Fruit fly (Drosophila melanogaster) whole organism, embryonic: ENCODE data around the gene CG44004.

Experiments used
- ATbp ChIP-seq: fragments of 200-800 bp; sonication (Bioruptor generic); optimal IDR thresholded peaks from 2 replicates; lab custom pipeline; 2017; ENCODE audit warnings: missing biosample characterization, mild to moderate bottlenecking, missing genetic modification characterization, missing genetic modification reagents
- Adf1 ChIP-seq: fragments of 200-800 bp; sonication (Bioruptor generic); IDR thresholded peaks from 2 replicates; pipeline ENCODE4 v1.3.6; 2022; ENCODE audit warnings: missing biosample characterization, missing genetic modification characterization
- Bdp1 ChIP-seq: fragments of 200-800 bp; sonication (Bioruptor generic); optimal IDR thresholded peaks from 3 replicates; lab custom pipeline; 2016; ENCODE audit warnings: missing biosample characterization, missing genetic modification characterization
- CG10209 ChIP-seq: fragments of 200-800 bp; sonication (Bioruptor generic); optimal IDR thresholded peaks from 3 replicates; lab custom pipeline; 2017; ENCODE audit warnings: missing biosample characterization, mild to moderate bottlenecking, missing genetic modification characterization, missing genetic modification reagents
- CG10321 ChIP-seq: fragments of 200-800 bp; sonication (Bioruptor generic); IDR thresholded peaks from 2 replicates; pipeline ENCODE4 v1.3.6; 2022; ENCODE audit warnings: missing biosample characterization, missing genetic modification characterization
- CG11504 ChIP-seq: fragments of 200-800 bp; sonication (Bioruptor generic); optimal IDR thresholded peaks from 3 replicates; lab custom pipeline; 2019; ENCODE audit warnings: missing biosample characterization, mild to moderate bottlenecking, missing genetic modification characterization, moderate library complexity
- CG11695 ChIP-seq: fragments of 200-800 bp; sonication (Bioruptor generic); IDR thresholded peaks from 3 replicates; pipeline ENCODE4 v1.3.6; 2022; ENCODE audit warnings: missing biosample characterization, missing genetic modification characterization
- CG13624 ChIP-seq: fragments of 200-800 bp; sonication (Bioruptor generic); optimal IDR thresholded peaks from 2 replicates; lab custom pipeline; 2016; ENCODE audit warnings: missing biosample characterization, missing genetic modification characterization
- CG15696 ChIP-seq: fragments of 200-800 bp; sonication (Bioruptor generic); optimal IDR thresholded peaks from 2 replicates; lab custom pipeline; 2019; ENCODE audit warnings: missing biosample characterization, mild to moderate bottlenecking, missing genetic modification characterization, moderate library complexity
- CG17829 ChIP-seq: fragments of 200-800 bp; optimal IDR thresholded peaks from 2 replicates; lab custom pipeline; 2019; ENCODE audit warnings: missing biosample characterization, mild to moderate bottlenecking, missing genetic modification characterization, moderate library complexity
- CG1832 ChIP-seq: fragments of 200-800 bp; sonication (Bioruptor generic); optimal IDR thresholded peaks from 2 replicates; lab custom pipeline; 2017; ENCODE audit warnings: missing biosample characterization, mild to moderate bottlenecking, missing genetic modification characterization, inconsistent platforms
- CG18599 ChIP-seq: fragments of 200-800 bp; sonication (Bioruptor generic); optimal IDR thresholded peaks from 3 replicates; lab custom pipeline; 2017; ENCODE audit warnings: missing biosample characterization, missing genetic modification characterization, mild to moderate bottlenecking, moderate library complexity, missing genetic modification reagents
- CG2875 ChIP-seq: fragments of 200-800 bp; sonication (Bioruptor generic); optimal IDR thresholded peaks from 2 replicates; lab custom pipeline; 2017; ENCODE audit warnings: missing biosample characterization, mild to moderate bottlenecking, missing genetic modification characterization, missing genetic modification reagents
- CG3163 ChIP-seq: fragments of 200-800 bp; sonication (Bioruptor generic); optimal IDR thresholded peaks from 3 replicates; lab custom pipeline; 2016; ENCODE audit warnings: missing biosample characterization, missing genetic modification characterization
- CG34376 ChIP-seq: fragments of 200-800 bp; sonication (Bioruptor generic); optimal IDR thresholded peaks from 2 replicates; lab custom pipeline; 2018; ENCODE audit warnings: missing biosample characterization, mild to moderate bottlenecking, missing genetic modification characterization
- CG4404 ChIP-seq: fragments of 200-800 bp; sonication (Bioruptor generic); IDR thresholded peaks from 2 replicates; pipeline ENCODE4 v1.3.6; 2022; ENCODE audit warnings: missing biosample characterization, missing genetic modification characterization
- CG4820 ChIP-seq: fragments of 200-800 bp; sonication (Bioruptor generic); optimal IDR thresholded peaks from 3 replicates; lab custom pipeline; 2016; ENCODE audit warnings: missing biosample characterization, missing genetic modification characterization
- CG7839 ChIP-seq: fragments of 200-800 bp; sonication (Bioruptor generic); optimal IDR thresholded peaks from 3 replicates; lab custom pipeline; 2018; ENCODE audit warnings: missing biosample characterization, mild to moderate bottlenecking, missing genetic modification characterization, moderate library complexity
- Deaf1 ChIP-seq: fragments of 200-800 bp; optimal IDR thresholded peaks from 3 replicates; lab custom pipeline; 2019; ENCODE audit warnings: missing biosample characterization, mild to moderate bottlenecking, missing genetic modification characterization, moderate library complexity
- Dll ChIP-seq: fragments of 200-800 bp; sonication (Bioruptor generic); IDR thresholded peaks from 4 replicates; pipeline ENCODE4 v1.3.6; 2022; ENCODE audit warnings: missing biosample characterization, missing genetic modification characterization; ENCODE audit not compliant: partially characterized antibody
- Dp ChIP-seq: fragments of 200-800 bp; sonication (Bioruptor generic); optimal IDR thresholded peaks from 2 replicates; lab custom pipeline; 2018; ENCODE audit warnings: missing biosample characterization, mild to moderate bottlenecking, missing genetic modification characterization, moderate library complexity
- Drgx ChIP-seq: fragments of 200-800 bp; sonication (Bioruptor generic); IDR thresholded peaks from 2 replicates; pipeline ENCODE4 v1.3.6; 2022; ENCODE audit warnings: missing biosample characterization, missing genetic modification characterization
- E2f1 ChIP-seq: fragments of 200-800 bp; sonication (Bioruptor generic); IDR thresholded peaks from 2 replicates; pipeline ENCODE4 v1.3.6; 2022; ENCODE audit warnings: missing biosample characterization, missing genetic modification characterization
- Ets65A ChIP-seq: fragments of 200-800 bp; sonication (Bioruptor generic); peaks from one replicate; lab custom pipeline; 2016; ENCODE audit warnings: missing biosample characterization, missing genetic modification characterization
- HHEX ChIP-seq: fragments of 200-800 bp; sonication (Bioruptor generic); optimal IDR thresholded peaks from 3 replicates; lab custom pipeline; 2017; ENCODE audit warnings: missing biosample characterization, mild to moderate bottlenecking, missing genetic modification characterization, missing genetic modification reagents
- Hr78 ChIP-seq, 2 experiments: fragments of 200-800 bp in 1 of 2; fragments of >200 bp in 1 of 2; sonication (Bioruptor generic) in 1 of 2; optimal IDR thresholded peaks; 2 replicates each; lab custom pipeline; 2017 to 2019; ENCODE audit warnings: missing biosample characterization in 2 of 2, missing genetic modification characterization in 2 of 2, mild to moderate bottlenecking in 1 of 2, moderate library complexity in 1 of 2
- Meics ChIP-seq: fragments of 200-800 bp; sonication (Bioruptor generic); optimal IDR thresholded peaks from 2 replicates; lab custom pipeline; 2017; ENCODE audit warnings: missing biosample characterization, mild to moderate bottlenecking, missing genetic modification characterization
- NFAT ChIP-seq: fragments of 200-800 bp; sonication (Bioruptor generic); IDR thresholded peaks from 2 replicates; pipeline ENCODE4 v1.3.6; 2022; ENCODE audit warnings: missing biosample characterization, missing genetic modification characterization
- Optix ChIP-seq: fragments of 200-800 bp; sonication (Bioruptor generic); IDR thresholded peaks from 3 replicates; pipeline ENCODE4 v1.3.6; 2022; ENCODE audit warnings: missing biosample characterization, missing genetic modification characterization
- Six4 ChIP-seq: fragments of 200-800 bp; sonication (Bioruptor generic); optimal IDR thresholded peaks from 2 replicates; lab custom pipeline; 2016; ENCODE audit warnings: missing biosample characterization, missing genetic modification characterization
- bcd ChIP-seq: fragments of 200-800 bp; sonication (Bioruptor generic); optimal IDR thresholded peaks from 2 replicates; lab custom pipeline; 2017; ENCODE audit warnings: missing biosample characterization, mild to moderate bottlenecking, missing genetic modification characterization
- bsh ChIP-seq, 2 experiments: fragments of 200-800 bp; sonication (Bioruptor generic); optimal IDR thresholded peaks; 2 replicates each; lab custom pipeline; 2017 to 2018; ENCODE audit warnings: mild to moderate bottlenecking in 2 of 2, missing biosample characterization in 2 of 2, missing genetic modification characterization in 2 of 2, moderate library complexity in 1 of 2
- cg ChIP-seq: fragments of 200-800 bp; sonication (Bioruptor generic); optimal IDR thresholded peaks from 3 replicates; lab custom pipeline; 2019; ENCODE audit warnings: missing biosample characterization, mild to moderate bottlenecking, missing genetic modification characterization, moderate library complexity
- dan ChIP-seq: fragments of 200-800 bp; sonication (Bioruptor generic); IDR thresholded peaks from 2 replicates; pipeline ENCODE4 v1.3.6; 2022; ENCODE audit warnings: missing biosample characterization, missing genetic modification characterization
- en ChIP-seq: fragments of 200-800 bp; sonication (Bioruptor generic); optimal IDR thresholded peaks from 2 replicates; lab custom pipeline; 2016; ENCODE audit warnings: missing biosample characterization, missing genetic modification characterization
- ewg ChIP-seq: fragments of 200-800 bp; sonication (Bioruptor generic); optimal IDR thresholded peaks from 3 replicates; lab custom pipeline; 2017; ENCODE audit warnings: mild to moderate bottlenecking, missing biosample characterization, missing genetic modification reagents, missing genetic modification characterization
- gfzf ChIP-seq: fragments of 200-800 bp; sonication (Bioruptor generic); optimal IDR thresholded peaks from 2 replicates; lab custom pipeline; 2016; ENCODE audit warnings: missing biosample characterization, mild to moderate bottlenecking, missing genetic modification characterization, moderate library complexity
- hbn ChIP-seq: fragments of 200-800 bp; sonication (Bioruptor generic); IDR thresholded peaks from 2 replicates; pipeline ENCODE4 v1.3.6; 2022; ENCODE audit warnings: missing biosample characterization, missing genetic modification characterization; ENCODE audit not compliant: partially characterized antibody
- ind ChIP-seq: fragments of 200-800 bp; sonication (Bioruptor generic); optimal IDR thresholded peaks from 3 replicates; lab custom pipeline; 2016; ENCODE audit warnings: missing biosample characterization, missing genetic modification characterization
- inv ChIP-seq: fragments of 200-800 bp; sonication (Bioruptor generic); IDR thresholded peaks from 2 replicates; pipeline ENCODE4 v1.3.6; 2022; ENCODE audit warnings: missing biosample characterization, missing genetic modification characterization; ENCODE audit not compliant: partially characterized antibody
- nom ChIP-seq: fragments of 200-800 bp; sonication (Bioruptor generic); optimal IDR thresholded peaks from 2 replicates; lab custom pipeline; 2017; ENCODE audit warnings: missing biosample characterization, missing genetic modification characterization, mild to moderate bottlenecking, moderate library complexity, missing genetic modification reagents
- org-1 ChIP-seq: fragments of 200-800 bp; sonication (Bioruptor generic); optimal IDR thresholded peaks from 2 replicates; lab custom pipeline; 2017; ENCODE audit warnings: missing biosample characterization, missing genetic modification characterization
- pum ChIP-seq: fragments of 200-800 bp; sonication (Bioruptor generic); optimal IDR thresholded peaks from 2 replicates; lab custom pipeline; 2016; ENCODE audit warnings: missing biosample characterization, missing genetic modification characterization
- ro ChIP-seq: fragments of 200-800 bp; sonication (Bioruptor generic); IDR thresholded peaks from 2 replicates; pipeline ENCODE4 v1.3.6; 2022; ENCODE audit warnings: missing biosample characterization, missing genetic modification characterization
- tio ChIP-seq: fragments of 200-800 bp; sonication (Bioruptor generic); optimal IDR thresholded peaks from 2 replicates; lab custom pipeline; 2017; ENCODE audit warnings: missing biosample characterization, missing genetic modification characterization, inconsistent platforms

CG44004 gene

DNA sequence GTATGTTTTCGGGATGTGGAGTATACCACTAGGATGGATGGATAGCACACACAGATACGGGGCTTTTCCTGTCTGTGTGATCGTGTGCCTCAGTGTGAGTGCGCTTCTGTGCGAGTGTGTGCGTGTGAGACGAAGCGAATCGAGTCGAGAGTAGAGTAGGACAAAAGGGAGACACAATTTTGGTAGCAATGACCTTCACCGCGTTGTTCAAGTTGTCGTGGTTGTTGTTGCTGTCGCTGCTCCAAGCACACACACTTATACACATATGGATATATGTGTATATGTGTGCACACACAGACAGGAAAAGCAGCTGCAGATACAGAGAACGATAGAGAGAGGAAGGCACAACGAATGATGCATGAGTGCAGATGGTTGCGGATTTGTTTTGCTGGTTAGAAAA, 5.5 kb upstream of the CG44004 start:
- no peak for TF ChIP-seq bsh (GFP tag; optimal IDR thresholded peaks at IDR 0.05; lab: Kevin White, UChicago)
- no peak for TF ChIP-seq NFAT
- TF ChIP-seq Bdp1, result no peak
- TF ChIP-seq CG11504 (tag; lab: Kevin White, UChicago), result no peak
- TF ChIP-seq Ets65A (GFP tag; lab: Kevin White, UChicago), result peak; percentile 79
- TF ChIP-seq cg (GFP tag; lab: Kevin White, UChicago), result peak; percentile 46

DNA sequence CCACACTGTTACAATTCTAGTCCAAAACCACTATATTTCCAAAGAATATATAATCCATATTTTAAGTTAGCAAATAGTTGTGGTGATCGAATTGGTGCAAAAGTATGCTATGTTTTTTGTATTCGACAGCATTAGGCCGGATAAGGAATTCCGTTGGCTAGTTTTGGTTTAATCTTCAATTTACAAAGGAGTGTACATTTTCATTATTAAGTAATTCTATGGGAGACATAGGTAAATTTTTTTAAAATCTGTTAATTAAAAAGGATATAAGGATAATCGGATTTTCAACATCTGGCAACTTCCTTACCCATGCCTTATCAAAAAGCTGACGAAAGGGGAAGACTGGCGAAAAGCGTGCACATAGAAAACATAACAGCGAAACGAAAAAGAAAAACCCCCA, 5.0 kb upstream of the CG44004 start:
- TF ChIP-seq CG3163 (GFP tag; lab: Kevin White, UChicago) (no peak), CG13624 (GFP tag; lab: Kevin White, UChicago) (no peak), bsh (GFP tag; optimal IDR thresholded peaks at IDR 0.05; lab: Kevin White, UChicago) (peak in 1 of 2 experiments; percentile 60), CG10209 (no peak), Drgx (GFP tag; lab: Robert Waterston, UW) (peak; percentile 58), CG7839 (tag; lab: Kevin White, UChicago) (no peak), en (GFP tag; lab: Kevin White, UChicago) (no peak), Optix (GFP tag; lab: Robert Waterston, UW) (no peak)

DNA sequence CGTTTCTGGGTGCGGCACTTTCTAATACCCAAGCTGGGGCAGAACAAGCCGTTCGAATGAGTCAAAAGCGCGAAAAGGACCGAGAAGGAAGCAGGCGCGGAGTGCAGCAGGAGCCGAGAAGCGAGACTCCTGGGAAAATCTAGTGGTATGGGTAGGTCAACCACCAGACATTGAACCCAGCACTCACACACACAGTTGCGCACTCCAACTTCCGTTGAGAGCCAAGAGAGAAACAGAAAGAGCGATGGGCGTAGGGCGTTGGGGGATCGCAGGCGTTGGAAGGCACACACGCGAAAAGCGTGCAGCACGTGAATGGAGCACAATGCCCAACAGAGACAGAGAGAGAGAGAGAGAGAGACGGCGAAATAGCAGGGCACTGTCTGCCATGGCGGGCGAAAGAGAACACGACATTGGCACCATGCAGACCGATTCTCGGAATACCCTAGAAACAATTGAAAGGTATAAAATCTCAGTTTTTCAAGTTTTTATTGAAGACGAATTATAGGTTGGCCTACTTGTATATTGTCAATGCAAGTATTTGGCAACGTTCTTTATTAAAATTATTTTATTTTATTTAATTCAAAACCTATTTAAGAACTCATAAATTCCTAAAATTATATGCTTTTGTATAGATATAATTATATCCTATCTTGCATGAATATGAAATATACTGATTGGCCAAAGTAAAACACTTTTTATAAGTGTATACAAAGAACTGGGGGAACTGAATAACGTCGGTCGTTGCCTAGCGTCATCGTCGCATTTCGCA, 4.2 kb upstream of the CG44004 start:
- TF ChIP-seq Drgx (GFP tag; lab: Robert Waterston, UW), result peak; percentile 93
- TF ChIP-seq cg (GFP tag; lab: Kevin White, UChicago), result peak; percentile 3
- peak; percentile 65; the same call in 2 of the 3 replicates for TF ChIP-seq CG11695 (GFP tag; lab: Robert Waterston, UW)
- no peak for TF ChIP-seq HHEX (GFP tag; lab: Kevin White, UChicago)
- no peak for TF ChIP-seq dan (GFP tag; lab: Robert Waterston, UW)
- no peak for TF ChIP-seq ro (GFP tag; lab: Robert Waterston, UW)
- peak; percentile 50 for TF ChIP-seq ATbp (GFP tag; lab: Kevin White, UChicago)
- TF ChIP-seq ewg (GFP tag; lab: Kevin White, UChicago), result peak; percentile 24
- no peak for TF ChIP-seq gfzf (GFP tag; lab: Kevin White, UChicago)
- TF ChIP-seq Adf1 (GFP tag; lab: Robert Waterston, UW), result no peak
- TF ChIP-seq Six4 (GFP tag; lab: Kevin White, UChicago), result peak; percentile 8
- TF ChIP-seq CG34376 (GFP tag; lab: Kevin White, UChicago), result no peak
- peak; percentile 86 for TF ChIP-seq nom
- TF ChIP-seq CG4820 (GFP tag; lab: Kevin White, UChicago), result no peak
- TF ChIP-seq Dll (GFP tag; lab: Robert Waterston, UW), result no peak
- no peak for TF ChIP-seq CG17829 (tag; lab: Kevin White, UChicago)
- TF ChIP-seq pum (GFP tag; lab: Kevin White, UChicago), result no peak
- TF ChIP-seq CG10321 (GFP tag; lab: Robert Waterston, UW), result 0 out of 2 replicates have a peak, but pooled peaks have one; percentile 12
- peak in 1 of 2 experiments; percentile 25 for TF ChIP-seq Hr78 (GFP tag; optimal IDR thresholded peaks at IDR 0.05; lab: Kevin White, UChicago)
- TF ChIP-seq org-1 (GFP tag; lab: Kevin White, UChicago), result peak; percentile 33
- no peak for TF ChIP-seq hbn (GFP tag; lab: Robert Waterston, UW)
- peak; percentile 23 for TF ChIP-seq CG1832 (GFP tag; lab: Kevin White, UChicago)
- no peak for TF ChIP-seq CG2875 (GFP tag; lab: Kevin White, UChicago)
- peak; percentile 46 for TF ChIP-seq Meics
- TF ChIP-seq CG18599 (GFP tag; lab: Kevin White, UChicago), result peak; percentile 25
- TF ChIP-seq ind (GFP tag; lab: Kevin White, UChicago), result peak; percentile 2
- no peak for TF ChIP-seq CG4404 (GFP tag; lab: Robert Waterston, UW)
- TF ChIP-seq tio (GFP tag; lab: Kevin White, UChicago), result no peak
- no peak for TF ChIP-seq Dp (GFP tag; lab: Kevin White, UChicago)
- peak; percentile 18 for TF ChIP-seq Deaf1 (tag; lab: Kevin White, UChicago)
- peak; percentile 26; the same call in 1 of the 2 replicates for TF ChIP-seq E2f1 (GFP tag; lab: Robert Waterston, UW)
- no peak for TF ChIP-seq CG15696
- no peak for TF ChIP-seq inv (GFP tag; lab: Robert Waterston, UW)
- TF ChIP-seq bcd (GFP tag; lab: Kevin White, UChicago), result peak; percentile 10
